Worm (Caenorhabditis elegans) whole organism, mixed stage, embryonic: ENCODE data around the gene F52E1.14.

Source experiments
- M03D4.4 ChIP-seq: sonication (generic microtip); optimal IDR thresholded peaks from 2 replicates; lab custom pipeline; 2017; ENCODE audit warnings: mild to moderate bottlenecking, missing genetic modification characterization, missing compliant biosample characterization
- cnd-1 ChIP-seq: fragments of 200-800 bp; sonication (Bioruptor generic); optimal IDR thresholded peaks from 2 replicates; lab custom pipeline; 2018; ENCODE audit warnings: mild to moderate bottlenecking, missing genetic modification characterization, missing compliant biosample characterization
- hlh-1 ChIP-seq: fragments of 150-350 bp; optimal IDR thresholded peaks from 2 replicates; lab custom pipeline; 2014; ENCODE audit warnings: missing biosample characterization, missing genetic modification reagents, missing genetic modification characterization
- mab-5 ChIP-seq: fragments of 150-350 bp; optimal IDR thresholded peaks from 2 replicates; lab custom pipeline; 2014; ENCODE audit warnings: missing biosample characterization, missing genetic modification characterization
- mls-2 ChIP-seq: sonication (generic microtip); optimal IDR thresholded peaks from 2 replicates; lab custom pipeline; 2016; ENCODE audit warnings: mild to moderate bottlenecking, missing genetic modification characterization, moderate library complexity, missing compliant biosample characterization
- nhr-237 ChIP-seq: fragments of 150-350 bp; optimal IDR thresholded peaks from 2 replicates; lab custom pipeline; 2014; ENCODE audit warnings: missing biosample characterization, missing genetic modification characterization
- nhr-76 ChIP-seq: sonication (generic microtip); optimal IDR thresholded peaks from 2 replicates; lab custom pipeline; 2017; ENCODE audit warnings: missing biosample characterization, missing genetic modification characterization
- pha-4 ChIP-seq: fragments of 150-350 bp; optimal IDR thresholded peaks from 2 replicates; lab custom pipeline; 2018; ENCODE audit warnings: missing biosample characterization, missing genetic modification reagents, missing genetic modification characterization
- sptf-1 ChIP-seq: sonication (generic microtip); optimal IDR thresholded peaks from 2 replicates; lab custom pipeline; 2017; ENCODE audit warnings: mild to moderate bottlenecking, missing genetic modification characterization, moderate library complexity, missing compliant biosample characterization
- unc-39 ChIP-seq: fragments of 150-350 bp; optimal IDR thresholded peaks from 2 replicates; lab custom pipeline; 2014; ENCODE audit warnings: missing biosample characterization, missing genetic modification characterization
- unc-62 ChIP-seq: fragments of 150-350 bp; optimal IDR thresholded peaks from 2 replicates; lab custom pipeline; 2014; ENCODE audit warnings: missing biosample characterization, missing genetic modification reagents, missing genetic modification characterization
- zip-8 ChIP-seq: fragments of 150-350 bp; optimal IDR thresholded peaks from 2 replicates; lab custom pipeline; 2014; ENCODE audit warnings: missing biosample characterization, missing genetic modification characterization

- TF ChIP-seq M03D4.4 (tag; lab: Kevin White, UChicago): no peak
- no peak for TF ChIP-seq nhr-237
- TF ChIP-seq unc-62 (GFP tag; lab: Kevin White, UChicago): no peak
- no peak for TF ChIP-seq mab-5 (tag; lab: Kevin White, UChicago)
- no peak for TF ChIP-seq pha-4 (tag; lab: Kevin White, UChicago)
- no peak for TF ChIP-seq cnd-1 (tag; lab: Kevin White, UChicago)
- no peak for TF ChIP-seq nhr-76 (tag; lab: Kevin White, UChicago)
- TF ChIP-seq unc-39: no peak
- TF ChIP-seq mls-2 (tag; lab: Kevin White, UChicago): no peak
- TF ChIP-seq zip-8 (tag; lab: Kevin White, UChicago): no peak
- no peak for TF ChIP-seq hlh-1
- no peak for TF ChIP-seq sptf-1 (tag; lab: Kevin White, UChicago)
Measured at ce11 chrV:8349950-8350349, 33.8 kb upstream of the F52E1.14 start.
